2 fruit fly cellular contexts compared by ENCODE assay signal in the genomic region with DNA sequence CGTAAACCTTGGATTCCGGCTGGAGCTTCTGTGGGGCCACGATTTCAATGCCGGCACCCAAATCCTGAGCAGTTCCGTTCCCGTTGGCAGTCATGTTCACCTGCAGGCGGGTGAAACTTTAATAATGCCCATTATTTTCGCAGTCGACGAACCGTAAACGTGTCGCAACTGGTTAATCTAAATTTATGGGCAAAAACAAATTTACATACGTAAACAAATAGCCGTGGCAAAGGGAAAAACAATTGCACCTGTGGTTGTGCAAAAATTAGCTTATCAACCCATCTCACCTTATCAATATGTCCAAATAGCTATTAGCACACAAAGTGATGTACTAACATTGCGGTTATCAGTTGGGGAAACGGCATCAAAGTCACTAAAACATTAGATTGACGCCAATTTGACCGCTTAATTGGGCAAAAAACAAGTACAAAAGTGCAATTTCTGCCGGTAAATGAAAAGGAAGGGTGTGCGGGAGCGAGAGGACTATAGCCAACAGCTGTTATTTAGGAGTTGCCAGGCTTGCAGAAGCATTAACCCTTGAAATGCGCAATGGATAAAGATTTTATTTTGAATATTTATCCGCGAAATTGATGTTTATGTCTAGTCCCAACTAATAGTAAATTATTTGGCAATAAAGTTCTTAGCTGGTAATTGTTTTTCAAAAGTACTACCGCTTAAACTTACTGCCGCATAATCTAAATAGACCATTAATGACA.
A peak's percentile ranks its signal among the peaks of the same experiment; 100 is the strongest.
TF ChIP-seq lines count a peak whose summit lies in the region.

No protein-coding gene starts in this region.

TF ChIP-seq in whole organism, adult, 20 proteins besides CTCF, POLR2A, EP300 and RAD21 (continued from another document):
- TF ChIP-seq Hr96 (GFP tag; optimal IDR thresholded peaks at IDR 0.05; lab: Kevin White, UChicago): peak; percentile 8
- TF ChIP-seq CG1620 (GFP tag; optimal IDR thresholded peaks at IDR 0.05; lab: Kevin White, UChicago): no peak
- no peak for TF ChIP-seq bab1 (GFP tag; optimal IDR thresholded peaks at IDR 0.05; lab: Kevin White, UChicago)

TF ChIP-seq in whole organism, embryonic, 481 proteins besides CTCF, POLR2A, EP300 and RAD21 (continued from another document):
- TF ChIP-seq ci (GFP tag; IDR thresholded peaks at IDR 0.05; lab: Robert Waterston, UW) (no peak), sisA (GFP tag; IDR thresholded peaks at IDR 0.05; lab: Robert Waterston, UW) (no peak), dpn (GFP tag; optimal IDR thresholded peaks at IDR 0.05; lab: Kevin White, UChicago) (no peak), MESR4 (GFP tag; optimal IDR thresholded peaks at IDR 0.05; lab: Kevin White, UChicago) (no peak), slou (GFP tag; optimal IDR thresholded peaks at IDR 0.05; lab: Kevin White, UChicago) (no peak), CG6175 (GFP tag; IDR thresholded peaks at IDR 0.05; lab: Robert Waterston, UW) (no peak), HLH4C (GFP tag; IDR thresholded peaks at IDR 0.05; lab: Robert Waterston, UW; ENCODE audit: partially characterized antibody) (no peak), CG10959 (GFP tag; IDR thresholded peaks at IDR 0.05; lab: Robert Waterston, UW) (peak; percentile 84), H15 (GFP tag; IDR thresholded peaks at IDR 0.05; lab: Robert Waterston, UW) (no peak), ato (GFP tag; IDR thresholded peaks at IDR 0.05; lab: Robert Waterston, UW; ENCODE audit: partially characterized antibody) (no peak), crp (GFP tag; optimal IDR thresholded peaks at IDR 0.05; lab: Kevin White, UChicago) (peak; percentile 26 to 82), kni (GFP tag; optimal IDR thresholded peaks at IDR 0.05; lab: Kevin White, UChicago) (no peak), zfh2 (GFP tag; optimal IDR thresholded peaks at IDR 0.05; lab: Kevin White, UChicago) (no peak), CG13624 (GFP tag; optimal IDR thresholded peaks at IDR 0.05; lab: Kevin White, UChicago) (no peak), CG15269 (tag; optimal IDR thresholded peaks at IDR 0.05; lab: Kevin White, UChicago) (no peak), tgo (GFP tag; IDR thresholded peaks at IDR 0.05; lab: Robert Waterston, UW) (no peak), sob (GFP tag; IDR thresholded peaks at IDR 0.05; lab: Robert Waterston, UW) (no peak), fd3F (GFP tag; optimal IDR thresholded peaks at IDR 0.05; lab: Kevin White, UChicago) (no peak), gcm (GFP tag; optimal IDR thresholded peaks at IDR 0.05; lab: Kevin White, UChicago) (no peak), ewg (GFP tag; optimal IDR thresholded peaks at IDR 0.05; lab: Kevin White, UChicago) (peak; percentile 8), E2f2 (GFP tag; IDR thresholded peaks at IDR 0.05; lab: Robert Waterston, UW) (peak; percentile 48), Optix (GFP tag; IDR thresholded peaks at IDR 0.05; lab: Robert Waterston, UW) (no peak), MBD-R2 (GFP tag; IDR thresholded peaks at IDR 0.05; lab: Robert Waterston, UW) (peak; percentile 37; the same call in 1 of the 2 replicates), CG17385 (GFP tag; optimal IDR thresholded peaks at IDR 0.05; lab: Kevin White, UChicago) (no peak), CrebB (tag; optimal IDR thresholded peaks at IDR 0.05; lab: Kevin White, UChicago) (no peak), CG43689 (GFP tag; IDR thresholded peaks at IDR 0.05; lab: Robert Waterston, UW) (no peak), Camta (GFP tag; optimal IDR thresholded peaks at IDR 0.05; lab: Kevin White, UChicago) (no peak), Dp (GFP tag; optimal IDR thresholded peaks at IDR 0.05; lab: Kevin White, UChicago) (peak; percentile 47), slbo (GFP tag; IDR thresholded peaks at IDR 0.05; lab: Robert Waterston, UW) (no peak), CG34422 (GFP tag; IDR thresholded peaks at IDR 0.05; lab: Robert Waterston, UW) (no peak), cwo (GFP tag; optimal IDR thresholded peaks at IDR 0.05; lab: Kevin White, UChicago) (no peak), trem (tag; optimal IDR thresholded peaks at IDR 0.05; lab: Kevin White, UChicago) (no peak)
